Fruit fly (Drosophila melanogaster) whole organism, embryonic: ENCODE measurements around the gene CG5969.

Source experiments
- Awh ChIP-seq: fragments of 200-800 bp; sonication (Bioruptor generic); IDR thresholded peaks from 2 replicates; pipeline ENCODE4, ENCODE4 v1.3.6; 2022; ENCODE audit warnings: missing biosample characterization, missing genetic modification characterization
- Bgb ChIP-seq: fragments of 200-800 bp; sonication (Bioruptor generic); IDR thresholded peaks from 2 replicates; pipeline ENCODE4 v1.3.6; 2022; ENCODE audit warnings: missing biosample characterization, missing genetic modification characterization; ENCODE audit not compliant: partially characterized antibody
- C15 ChIP-seq: fragments of 200-800 bp; sonication (Bioruptor generic); IDR thresholded peaks from 3 replicates; pipeline ENCODE4 v1.3.6; 2022; ENCODE audit warnings: missing biosample characterization, missing genetic modification characterization
- CG10979 ChIP-seq: fragments of 200-800 bp; sonication (Bioruptor generic); optimal IDR thresholded peaks from 2 replicates; lab custom pipeline; 2018; ENCODE audit warnings: missing biosample characterization, mild to moderate bottlenecking, missing genetic modification characterization, moderate library complexity
- CG12659 ChIP-seq: fragments of 200-800 bp; sonication (Bioruptor generic); optimal IDR thresholded peaks from 3 replicates; lab custom pipeline; 2017; ENCODE audit warnings: mild to moderate bottlenecking, missing biosample characterization, missing genetic modification reagents, missing genetic modification characterization
- CG15269 ChIP-seq: fragments of 200-800 bp; sonication (Bioruptor generic); optimal IDR thresholded peaks from 2 replicates; lab custom pipeline; 2018; ENCODE audit warnings: missing biosample characterization, mild to moderate bottlenecking, missing genetic modification characterization, moderate library complexity
- CG1832 ChIP-seq: fragments of 200-800 bp; sonication (Bioruptor generic); optimal IDR thresholded peaks from 2 replicates; lab custom pipeline; 2017; ENCODE audit warnings: missing biosample characterization, mild to moderate bottlenecking, missing genetic modification characterization, inconsistent platforms
- CG3065 ChIP-seq: fragments of 200-800 bp; sonication (Bioruptor generic); optimal IDR thresholded peaks from 2 replicates; lab custom pipeline; 2016; ENCODE audit warnings: missing biosample characterization, missing genetic modification characterization
- CG34422 ChIP-seq: fragments of 200-800 bp; sonication (Bioruptor generic); IDR thresholded peaks from 3 replicates; pipeline ENCODE4 v1.3.6; 2022; ENCODE audit warnings: missing biosample characterization, missing genetic modification characterization
- CG4360 ChIP-seq: fragments of 200-800 bp; sonication (Bioruptor generic); IDR thresholded peaks from 2 replicates; pipeline ENCODE4 v1.3.6; 2022; ENCODE audit warnings: missing biosample characterization, missing genetic modification characterization
- CG4424 ChIP-seq: fragments of 200-800 bp; sonication (Bioruptor generic); optimal IDR thresholded peaks from 3 replicates; lab custom pipeline; 2016; ENCODE audit warnings: missing biosample characterization, missing genetic modification characterization
- CG6854 ChIP-seq: fragments of 200-800 bp; sonication (Bioruptor generic); optimal IDR thresholded peaks from 3 replicates; lab custom pipeline; 2017; ENCODE audit warnings: missing biosample characterization, mild to moderate bottlenecking, missing genetic modification characterization
- CG7987 ChIP-seq: fragments of 200-800 bp; sonication (Bioruptor generic); optimal IDR thresholded peaks from 2 replicates; lab custom pipeline; 2018; ENCODE audit warnings: missing biosample characterization, mild to moderate bottlenecking, missing genetic modification characterization, moderate library complexity
- CG8089 ChIP-seq: fragments of 200-800 bp; sonication (Bioruptor generic); optimal IDR thresholded peaks from 3 replicates; lab custom pipeline; 2016; ENCODE audit warnings: missing biosample characterization, missing genetic modification characterization
- CG8388 ChIP-seq: fragments of 200-800 bp; sonication (Bioruptor generic); optimal IDR thresholded peaks from 2 replicates; lab custom pipeline; 2019; ENCODE audit warnings: missing biosample characterization, mild to moderate bottlenecking, missing genetic modification characterization, moderate library complexity
- CG9437 ChIP-seq: fragments of 200-800 bp; sonication (Bioruptor generic); optimal IDR thresholded peaks from 2 replicates; lab custom pipeline; 2018; ENCODE audit warnings: missing biosample characterization, mild to moderate bottlenecking, missing genetic modification characterization
- CHES-1-like ChIP-seq: fragments of 200-800 bp; sonication (Bioruptor generic); optimal IDR thresholded peaks from 2 replicates; lab custom pipeline; 2016; ENCODE audit warnings: missing biosample characterization, missing genetic modification characterization
- Dek ChIP-seq: fragments of 200-800 bp; sonication (Bioruptor generic); optimal IDR thresholded peaks from 3 replicates; lab custom pipeline; 2019; ENCODE audit warnings: missing biosample characterization, mild to moderate bottlenecking, missing genetic modification characterization, moderate library complexity
- Dip3 ChIP-seq: fragments of 200-800 bp; sonication (Bioruptor generic); optimal IDR thresholded peaks from 3 replicates; lab custom pipeline; 2016; ENCODE audit warnings: missing biosample characterization, missing genetic modification characterization
- ERR ChIP-seq: fragments of 200-800 bp; sonication (Bioruptor generic); optimal IDR thresholded peaks from 2 replicates; lab custom pipeline; 2016; ENCODE audit warnings: missing biosample characterization, missing genetic modification characterization
- Eip74EF ChIP-seq, 2 experiments: fragments of 200-800 bp in 1 of 2; fragments of >200 bp in 1 of 2; sonication (Bioruptor generic) in 1 of 2; optimal IDR thresholded peaks; 2 replicates each; lab custom pipeline; 2017 to 2019; ENCODE audit warnings: missing biosample characterization in 2 of 2, missing genetic modification characterization in 2 of 2, mild to moderate bottlenecking in 1 of 2, moderate library complexity in 1 of 2
- HmgD ChIP-seq: fragments of 200-800 bp; sonication (Bioruptor generic); optimal IDR thresholded peaks from 3 replicates; lab custom pipeline; 2016; ENCODE audit warnings: missing biosample characterization, missing genetic modification characterization
- NC2β ChIP-seq: fragments of 200-800 bp; sonication (Bioruptor generic); optimal IDR thresholded peaks from 2 replicates; lab custom pipeline; 2016; ENCODE audit warnings: missing biosample characterization, missing genetic modification characterization
- NfI ChIP-seq: fragments of 200-800 bp; sonication (Bioruptor generic); optimal IDR thresholded peaks from 3 replicates; lab custom pipeline; 2018; ENCODE audit warnings: missing biosample characterization, mild to moderate bottlenecking, missing genetic modification characterization, moderate library complexity
- Sry-β ChIP-seq: fragments of 200-800 bp; sonication (Bioruptor generic); optimal IDR thresholded peaks from 2 replicates; lab custom pipeline; 2018; ENCODE audit warnings: missing biosample characterization, mild to moderate bottlenecking, missing genetic modification characterization, moderate library complexity
- Ssrp ChIP-seq: fragments of 200-800 bp; sonication (Bioruptor generic); optimal IDR thresholded peaks from 2 replicates; lab custom pipeline; 2018; ENCODE audit warnings: missing biosample characterization, mild to moderate bottlenecking, missing genetic modification characterization, moderate library complexity
- Trl ChIP-seq, 3 experiments: fragments of >200 bp in 2 of 3; fragments of 200-800 bp in 1 of 3; sonication (Bioruptor generic) in 1 of 3; optimal IDR thresholded peaks; 2 replicates in 1 of 3; 3 replicates in 2 of 3; lab custom pipeline; 2016 to 2017; ENCODE audit warnings: missing biosample characterization in 1 of 3, missing genetic modification characterization in 1 of 3
- abd-A ChIP-seq: fragments of 200-800 bp; sonication (Bioruptor generic); optimal IDR thresholded peaks from 3 replicates; lab custom pipeline; 2019; ENCODE audit warnings: missing biosample characterization, mild to moderate bottlenecking, missing genetic modification characterization, moderate library complexity
- ac ChIP-seq: fragments of 200-800 bp; sonication (Bioruptor generic); optimal IDR thresholded peaks from 3 replicates; lab custom pipeline; 2017; ENCODE audit warnings: missing biosample characterization, mild to moderate bottlenecking, missing genetic modification characterization
- az2 ChIP-seq: fragments of 200-800 bp; sonication (Bioruptor generic); optimal IDR thresholded peaks from 3 replicates; lab custom pipeline; 2016; ENCODE audit warnings: missing biosample characterization, missing genetic modification characterization
- chif ChIP-seq, 2 experiments: fragments of 200-800 bp; sonication (Bioruptor generic); optimal IDR thresholded peaks; 3 replicates each; lab custom pipeline; 2016; ENCODE audit warnings: missing biosample characterization in 2 of 2, missing genetic modification characterization in 2 of 2
- chinmo ChIP-seq: fragments of 200-800 bp; sonication (Bioruptor generic); IDR thresholded peaks from 4 replicates; pipeline ENCODE4 v1.3.6; 2022; ENCODE audit warnings: missing biosample characterization, missing genetic modification characterization; ENCODE audit not compliant: partially characterized antibody
- cwo ChIP-seq: fragments of 200-800 bp; sonication (Bioruptor generic); optimal IDR thresholded peaks from 3 replicates; lab custom pipeline; 2017; ENCODE audit warnings: missing biosample characterization, missing genetic modification characterization, mild to moderate bottlenecking, moderate library complexity, missing genetic modification reagents
- dmrt99B ChIP-seq: fragments of 200-800 bp; sonication (Bioruptor generic); optimal IDR thresholded peaks from 2 replicates; lab custom pipeline; 2018; ENCODE audit warnings: missing biosample characterization, mild to moderate bottlenecking, missing genetic modification characterization, moderate library complexity
- fd102C ChIP-seq: fragments of 200-800 bp; sonication (Bioruptor generic); optimal IDR thresholded peaks from 2 replicates; lab custom pipeline; 2018; ENCODE audit warnings: missing biosample characterization, mild to moderate bottlenecking, missing genetic modification characterization, moderate library complexity
- gce ChIP-seq: fragments of 200-800 bp; sonication (Bioruptor generic); IDR thresholded peaks from 3 replicates; pipeline ENCODE4 v1.3.6; 2022; ENCODE audit warnings: missing biosample characterization, missing genetic modification characterization
- gem ChIP-seq: fragments of 200-800 bp; sonication (Bioruptor generic); optimal IDR thresholded peaks from 2 replicates; lab custom pipeline; 2019; ENCODE audit warnings: missing biosample characterization, mild to moderate bottlenecking, missing genetic modification characterization, moderate library complexity
- gsb ChIP-seq: fragments of 200-800 bp; sonication (Bioruptor generic); IDR thresholded peaks from 2 replicates; pipeline ENCODE4 v1.3.6; 2022; ENCODE audit warnings: missing biosample characterization, missing genetic modification characterization
- klu ChIP-seq: fragments of 200-800 bp; sonication (Bioruptor generic); IDR thresholded peaks from 2 replicates; pipeline ENCODE4 v1.3.6; 2022; ENCODE audit warnings: missing biosample characterization, missing genetic modification characterization
- lbe ChIP-seq: fragments of 200-800 bp; sonication (Bioruptor generic); optimal IDR thresholded peaks from 2 replicates; lab custom pipeline; 2016; ENCODE audit warnings: missing biosample characterization, mild to moderate bottlenecking, missing genetic modification characterization
- mld ChIP-seq: fragments of 200-800 bp; sonication (Bioruptor generic); IDR thresholded peaks from 3 replicates; pipeline ENCODE4 v1.3.6; 2022; ENCODE audit warnings: missing biosample characterization, missing genetic modification characterization; ENCODE audit not compliant: partially characterized antibody
- nerfin-1 ChIP-seq: fragments of 200-800 bp; sonication (Bioruptor generic); optimal IDR thresholded peaks from 3 replicates; lab custom pipeline; 2019; ENCODE audit warnings: missing biosample characterization, mild to moderate bottlenecking, missing genetic modification characterization, moderate library complexity
- phol ChIP-seq: fragments of 200-800 bp; sonication (Bioruptor generic); optimal IDR thresholded peaks from 3 replicates; lab custom pipeline; 2018; ENCODE audit warnings: missing biosample characterization, mild to moderate bottlenecking, missing genetic modification characterization, moderate library complexity
- seq ChIP-seq: fragments of 200-800 bp; sonication (Bioruptor generic); IDR thresholded peaks from 2 replicates; pipeline ENCODE4 v1.3.6; 2022; ENCODE audit warnings: missing biosample characterization, missing genetic modification characterization
- tap ChIP-seq: fragments of 200-800 bp; optimal IDR thresholded peaks from 3 replicates; lab custom pipeline; 2019; ENCODE audit warnings: missing biosample characterization, mild to moderate bottlenecking, missing genetic modification characterization, moderate library complexity
- tin ChIP-seq: fragments of 200-800 bp; sonication (Bioruptor generic); optimal IDR thresholded peaks from 3 replicates; lab custom pipeline; 2016; ENCODE audit warnings: missing biosample characterization, missing genetic modification characterization
- tna ChIP-seq: fragments of 200-800 bp; sonication (Bioruptor generic); IDR thresholded peaks from 2 replicates; pipeline ENCODE4 v1.3.6; 2022; ENCODE audit warnings: missing biosample characterization, missing genetic modification characterization; ENCODE audit not compliant: partially characterized antibody
- trem ChIP-seq: fragments of 200-800 bp; optimal IDR thresholded peaks from 3 replicates; lab custom pipeline; 2019; ENCODE audit warnings: missing biosample characterization, mild to moderate bottlenecking, missing genetic modification characterization, moderate library complexity
- zfh1 ChIP-seq: fragments of 200-800 bp; sonication (Bioruptor generic); IDR thresholded peaks from 3 replicates; pipeline ENCODE4 v1.3.6; 2022; ENCODE audit warnings: missing biosample characterization, missing genetic modification characterization

Gene CG5969

dm6 chr3L:20442674-20443313, 30.8 kb upstream of the CG5969 start:
- TF ChIP-seq Ssrp (tag; lab: Kevin White, UChicago) = no peak
- no peak for TF ChIP-seq CG12659 (GFP tag; lab: Kevin White, UChicago)
- no peak for TF ChIP-seq NC2β (GFP tag; lab: Kevin White, UChicago)
- TF ChIP-seq ac (GFP tag; lab: Kevin White, UChicago) = no peak
- TF ChIP-seq chif (GFP tag; optimal IDR thresholded peaks at IDR 0.05; lab: Kevin White, UChicago) = no peak
- TF ChIP-seq chinmo (GFP tag; lab: Robert Waterston, UW) = no peak
- no peak for TF ChIP-seq fd102C
- TF ChIP-seq CG1832 (GFP tag; lab: Kevin White, UChicago) = peak; percentile 62
- no peak for TF ChIP-seq CG15269
- peak; percentile 72 to 78 for TF ChIP-seq Trl (optimal IDR thresholded peaks at IDR 0.05; lab: Kevin White, UChicago)
- TF ChIP-seq Trl (GFP tag; optimal IDR thresholded peaks at IDR 0.05; lab: Kevin White, UChicago) = no peak
- TF ChIP-seq CHES-1-like (GFP tag; lab: Kevin White, UChicago) = no peak
- no peak for TF ChIP-seq CG3065 (GFP tag; lab: Kevin White, UChicago)
- no peak for TF ChIP-seq cwo (GFP tag; lab: Kevin White, UChicago)
- TF ChIP-seq Sry-β (GFP tag; lab: Kevin White, UChicago) = no peak
- no peak for TF ChIP-seq zfh1
- no peak for TF ChIP-seq gsb
- TF ChIP-seq klu (GFP tag; lab: Robert Waterston, UW) = no peak
- TF ChIP-seq tna (GFP tag; lab: Robert Waterston, UW) = peak; percentile 38; the same call in 1 of the 2 replicates
- 0 out of 2 replicates have a peak, but pooled peaks have one; percentile 26 for TF ChIP-seq CG4360 (GFP tag; lab: Robert Waterston, UW)
- no peak for TF ChIP-seq C15 (GFP tag; lab: Robert Waterston, UW)
- peak; percentile 15 for TF ChIP-seq CG6854
- TF ChIP-seq nerfin-1 (tag; lab: Kevin White, UChicago) = peak; percentile 1
- TF ChIP-seq CG4424 (GFP tag; lab: Kevin White, UChicago) = no peak
- TF ChIP-seq gce (GFP tag; lab: Robert Waterston, UW) = no peak
- TF ChIP-seq az2 (GFP tag; lab: Kevin White, UChicago) = no peak
- no peak for TF ChIP-seq gem (tag; lab: Kevin White, UChicago)
- no peak for TF ChIP-seq Bgb (GFP tag; lab: Robert Waterston, UW)
- TF ChIP-seq Dek (tag; lab: Kevin White, UChicago) = no peak
- no peak for TF ChIP-seq CG7987 (GFP tag; lab: Kevin White, UChicago)
- TF ChIP-seq NfI (GFP tag; lab: Kevin White, UChicago) = no peak
- no peak for TF ChIP-seq ERR
- peak; percentile 17; the same call in 1 of the 3 replicates for TF ChIP-seq CG34422 (GFP tag; lab: Robert Waterston, UW)
- no peak for TF ChIP-seq Awh (GFP tag; lab: Robert Waterston, UW)
- TF ChIP-seq HmgD (GFP tag; lab: Kevin White, UChicago) = no peak
- TF ChIP-seq abd-A (tag; lab: Kevin White, UChicago) = no peak
- no peak for TF ChIP-seq tin
- no peak for TF ChIP-seq CG8089 (GFP tag; lab: Kevin White, UChicago)
- TF ChIP-seq Dip3 = no peak
- TF ChIP-seq CG8388 = no peak
- TF ChIP-seq CG10979 = no peak
- no peak for TF ChIP-seq tap
- TF ChIP-seq lbe (GFP tag; lab: Kevin White, UChicago) = no peak
- TF ChIP-seq seq (GFP tag; lab: Robert Waterston, UW) = peak; percentile 64; the same call in 1 of the 2 replicates
- no peak for TF ChIP-seq dmrt99B (tag; lab: Kevin White, UChicago)
- TF ChIP-seq CG9437 (GFP tag; lab: Kevin White, UChicago) = no peak
- TF ChIP-seq mld (GFP tag; lab: Robert Waterston, UW) = no peak
- TF ChIP-seq phol = no peak
- no peak for TF ChIP-seq Eip74EF (GFP tag; optimal IDR thresholded peaks at IDR 0.05; lab: Kevin White, UChicago)
- TF ChIP-seq trem (tag; lab: Kevin White, UChicago) = no peak
